Worm (Caenorhabditis elegans) whole organism, L2 larva: ENCODE measurements around the gene F41H10.2.

Experiments used
- ZK546.5 ChIP-seq: sonication (generic microtip); optimal IDR thresholded peaks from 2 replicates; lab custom pipeline; 2017; ENCODE audit warnings: missing biosample characterization, missing genetic modification characterization
- ceh-16 ChIP-seq: fragments of 150-350 bp; optimal IDR thresholded peaks from 2 replicates; lab custom pipeline; 2014; ENCODE audit warnings: missing biosample characterization, missing genetic modification characterization
- ceh-82 ChIP-seq: fragments of 150-350 bp; optimal IDR thresholded peaks from 2 replicates; lab custom pipeline; 2014; ENCODE audit warnings: missing biosample characterization, missing genetic modification characterization
- lin-11 ChIP-seq: fragments of 150-350 bp; sonication (generic microtip); optimal IDR thresholded peaks from 2 replicates; lab custom pipeline; 2014; ENCODE audit warnings: missing biosample characterization, missing genetic modification characterization, inconsistent platforms, mixed read lengths
- lin-39 ChIP-seq: fragments of 150-350 bp; optimal IDR thresholded peaks from 2 replicates; lab custom pipeline; 2014; ENCODE audit warnings: missing biosample characterization, missing genetic modification reagents, missing genetic modification characterization
- nhr-11 ChIP-seq: fragments of 150-350 bp; optimal IDR thresholded peaks from 2 replicates; lab custom pipeline; 2014; ENCODE audit warnings: missing biosample characterization, missing genetic modification characterization
- nhr-21 ChIP-seq: fragments of 150-350 bp; optimal IDR thresholded peaks from 2 replicates; lab custom pipeline; 2014; ENCODE audit warnings: missing biosample characterization, missing genetic modification characterization
- nhr-6 ChIP-seq: fragments of 150-350 bp; optimal IDR thresholded peaks from 2 replicates; lab custom pipeline; 2014; ENCODE audit warnings: missing biosample characterization, missing genetic modification characterization
- peb-1 ChIP-seq: fragments of 150-350 bp; optimal IDR thresholded peaks from 2 replicates; lab custom pipeline; 2014; ENCODE audit warnings: missing biosample characterization, missing genetic modification characterization
- ztf-11 ChIP-seq: sonication (generic microtip); optimal IDR thresholded peaks from 2 replicates; lab custom pipeline; 2017; ENCODE audit warnings: missing biosample characterization, missing genetic modification characterization

F41H10.2 gene

ce11 chrIV:5419122-5419521, 37.7 kb downstream of the F41H10.2 start, which contains the start of gene ehn-3:
Gene ehn-3 (minus strand): TSS chrIV:5419222.
- TF ChIP-seq ceh-16 (tag; lab: Kevin White, UChicago): no peak
- no peak for TF ChIP-seq lin-39 (tag; lab: Kevin White, UChicago)
- no peak for TF ChIP-seq lin-11 (tag; lab: Kevin White, UChicago)
- TF ChIP-seq nhr-6 (tag; lab: Kevin White, UChicago): no peak
- TF ChIP-seq peb-1 (tag; lab: Kevin White, UChicago): no peak
- TF ChIP-seq ZK546.5 (tag; lab: Kevin White, UChicago): no peak
- no peak for TF ChIP-seq nhr-21 (tag; lab: Kevin White, UChicago)
- TF ChIP-seq nhr-11: no peak
- TF ChIP-seq ztf-11 (tag; lab: Kevin White, UChicago): no peak
- TF ChIP-seq ceh-82 (tag; lab: Kevin White, UChicago): no peak
